Worm (Caenorhabditis elegans): ENCODE data around the gene vha-3.

DNA sequence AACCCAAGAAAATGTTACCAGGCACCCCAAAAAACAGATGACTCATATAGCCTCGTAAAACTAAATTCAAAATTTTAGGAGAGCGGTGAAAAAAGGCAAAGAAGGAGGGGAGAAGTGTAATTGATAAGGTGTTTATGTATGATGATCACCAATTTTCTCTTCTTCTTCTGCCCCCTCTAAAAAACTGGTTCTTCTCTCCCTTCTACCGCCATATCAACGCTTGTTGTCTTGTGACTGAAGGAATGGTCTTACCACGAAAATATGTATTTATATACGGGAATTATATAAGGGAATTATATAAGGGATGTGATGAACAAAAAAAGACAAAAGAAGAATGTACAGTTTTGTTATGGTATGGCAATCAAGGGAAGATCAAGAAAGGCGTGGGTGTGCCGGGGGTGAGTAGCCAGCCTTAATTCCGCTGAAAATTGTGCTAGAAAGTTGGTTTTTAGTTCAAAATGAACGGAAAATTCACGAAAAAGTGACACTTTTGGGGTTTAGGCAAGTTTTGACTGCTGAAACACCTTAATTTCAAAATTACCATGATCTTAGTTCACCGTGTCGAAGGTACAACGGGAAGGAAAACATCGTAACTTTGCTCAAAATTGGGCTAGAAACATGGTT is 34.3 kb downstream of the vha-3 start:
- TF ChIP-seq B0310.2 (tag; optimal IDR thresholded peaks at IDR 0.05): no peak
- TF ChIP-seq ets-7 (tag; optimal IDR thresholded peaks at IDR 0.05): no peak
- TF ChIP-seq scrt-1 (GFP tag; IDR thresholded peaks at IDR 0.05): no peak
- no peak for TF ChIP-seq aly-1 (tag; optimal IDR thresholded peaks at IDR 0.05)
- no peak for TF ChIP-seq hnd-1 (tag; optimal IDR thresholded peaks at IDR 0.05)
- TF ChIP-seq hmg-4 (GFP tag; optimal IDR thresholded peaks at IDR 0.05): no peak
- no peak for TF ChIP-seq ceh-36 (tag; optimal IDR thresholded peaks at IDR 0.05)
- TF ChIP-seq ama-1 (optimal IDR thresholded peaks at IDR 0.05): no peak
- TF ChIP-seq hmbx-1 (tag; optimal IDR thresholded peaks at IDR 0.05): no peak

Measured in whole organism, early embryonic.